Worm (Caenorhabditis elegans): Measurements from ENCODE around the gene sdz-32.

- TF ChIP-seq snpc-4 (tag; optimal IDR thresholded peaks at IDR 0.05) = no peak
- no peak for TF ChIP-seq fkh-10 (GFP tag; optimal IDR thresholded peaks at IDR 0.05)
- no peak for TF ChIP-seq ZK546.5 (tag; optimal IDR thresholded peaks at IDR 0.05)
- TF ChIP-seq fos-1 (tag; optimal IDR thresholded peaks at IDR 0.05) = no peak
- no peak for TF ChIP-seq lin-39 (tag; optimal IDR thresholded peaks at IDR 0.05)
- no peak for TF ChIP-seq pha-4 (tag; optimal IDR thresholded peaks at IDR 0.05)
- no peak for TF ChIP-seq elt-3 (tag; optimal IDR thresholded peaks at IDR 0.05)
- no peak for TF ChIP-seq eor-1 (tag; optimal IDR thresholded peaks at IDR 0.05)
- no peak for TF ChIP-seq nhr-25 (tag; optimal IDR thresholded peaks at IDR 0.05)
Measured at ce11 chrII:3461586-3461985, 12.3 kb upstream of the sdz-32 start, which contains the start of gene C16C8.8.

Measured in whole organism, L3 larva.